Fruit fly (Drosophila melanogaster): Measurements from ENCODE around the gene CG32726.
A peak's percentile ranks its signal among the peaks of the same experiment; 100 is the strongest.

CG32726 gene

DNA sequence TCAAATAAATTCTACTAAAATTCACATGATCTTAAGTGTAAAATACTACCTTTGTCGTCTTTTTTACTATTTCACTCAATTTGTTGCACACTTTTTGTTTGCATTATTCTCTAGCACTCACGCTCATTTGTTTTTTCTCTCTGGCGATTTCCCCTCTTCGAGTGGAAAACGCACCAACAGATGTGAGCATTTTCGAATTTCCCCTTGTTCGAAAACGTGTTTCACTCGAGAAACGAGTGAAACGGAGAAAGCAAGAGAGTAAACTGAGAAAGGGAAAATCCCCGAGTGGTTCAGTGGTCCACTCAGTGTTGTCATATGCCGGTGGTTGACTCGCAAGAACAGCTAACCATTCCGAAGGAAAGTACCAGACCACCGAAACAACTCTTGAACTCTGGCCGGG lies 19.5 kb upstream of the CG32726 start (continued):
- TF ChIP-seq Fer3 (tag; optimal IDR thresholded peaks at IDR 0.05) (no peak), dysf (GFP tag; IDR thresholded peaks at IDR 0.05) (no peak), lola (GFP tag; optimal IDR thresholded peaks at IDR 0.05) (no peak), CG10959 (GFP tag; IDR thresholded peaks at IDR 0.05) (no peak), amos (GFP tag; IDR thresholded peaks at IDR 0.05; ENCODE audit: partially characterized antibody) (peak; percentile 13; the same call in 1 of the 2 replicates), Nf-YB (GFP tag; optimal IDR thresholded peaks at IDR 0.05) (peak; percentile 48)

DNA sequence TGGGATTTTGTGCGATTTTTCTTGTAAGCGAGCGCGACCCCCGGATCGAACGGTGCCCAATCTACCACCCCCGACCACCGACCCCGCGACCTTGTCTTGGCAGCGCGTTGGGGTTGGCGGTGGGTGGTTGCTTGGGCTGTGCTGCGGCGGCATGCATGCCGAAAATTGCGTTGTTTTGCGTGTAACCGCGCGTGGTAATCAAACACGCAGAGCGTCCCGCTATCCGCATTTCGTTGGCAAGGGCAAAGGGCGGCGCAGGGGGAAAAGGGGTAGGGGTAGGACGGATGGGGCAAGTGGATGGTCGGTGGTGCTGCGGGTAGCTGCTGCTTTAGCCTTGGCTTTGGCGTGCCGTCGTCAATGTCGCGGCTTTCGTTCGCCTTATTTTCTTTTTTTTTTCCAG lies 6.8 kb upstream of the CG32726 start:
- TF ChIP-seq zfh2 (GFP tag; optimal IDR thresholded peaks at IDR 0.05) (no peak), Tbp (GFP tag; optimal IDR thresholded peaks at IDR 0.05) (no peak), sens-2 (GFP tag; IDR thresholded peaks at IDR 0.05) (no peak), scrt (GFP tag; optimal IDR thresholded peaks at IDR 0.05) (no peak), mirr (GFP tag; optimal IDR thresholded peaks at IDR 0.05) (peak; percentile 27), pnt (GFP tag; optimal IDR thresholded peaks at IDR 0.05) (no peak), run (tag; optimal IDR thresholded peaks at IDR 0.05) (no peak), disco-r (GFP tag; optimal IDR thresholded peaks at IDR 0.05) (no peak), nmo (GFP tag; optimal IDR thresholded peaks at IDR 0.05) (no peak), Hand (GFP tag; optimal IDR thresholded peaks at IDR 0.05) (no peak), nerfin-1 (tag; optimal IDR thresholded peaks at IDR 0.05) (peak; percentile 81), Hey (tag; optimal IDR thresholded peaks at IDR 0.05) (peak; percentile 6), E2f1 (GFP tag; IDR thresholded peaks at IDR 0.05) (no peak), CG11398 (GFP tag; optimal IDR thresholded peaks at IDR 0.05) (no peak), Doc3 (GFP tag; IDR thresholded peaks at IDR 0.05; ENCODE audit: partially characterized antibody) (no peak), crol (GFP tag; IDR thresholded peaks at IDR 0.05) (peak; percentile 85), cwo (GFP tag; optimal IDR thresholded peaks at IDR 0.05) (no peak), Stat92E (GFP tag; optimal IDR thresholded peaks at IDR 0.05) (no peak), PHDP (tag; optimal IDR thresholded peaks at IDR 0.05) (no peak), knrl (GFP tag; IDR thresholded peaks at IDR 0.05; ENCODE audit: partially characterized antibody) (no peak)

DNA sequence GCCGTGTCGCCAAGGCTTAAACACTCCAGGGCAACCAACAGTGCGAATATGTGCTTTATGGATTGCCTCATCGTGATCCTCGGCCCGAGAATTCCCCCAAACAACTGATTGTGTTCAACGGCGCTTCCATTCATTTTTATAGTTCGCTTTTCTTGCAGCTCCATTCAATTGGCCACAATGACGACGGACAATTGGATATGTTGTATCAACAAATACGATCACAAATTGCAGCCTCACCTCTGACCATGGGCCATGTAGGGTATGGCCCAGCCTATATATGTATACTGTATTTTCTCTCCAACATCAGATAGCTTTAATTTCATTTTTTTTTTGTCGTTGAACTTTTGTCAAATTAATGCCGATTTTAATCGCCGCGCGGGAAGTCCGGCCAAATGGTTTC lies 801 bp downstream of the CG32726 start, which contains the start of gene CG15036:
CG15036 (minus strand) TSS at position 101 of the 400 bp plus-strand sequence.
- TF ChIP-seq ftz-f1 (GFP tag; optimal IDR thresholded peaks at IDR 0.05) = no peak
- TF ChIP-seq CG1647 (GFP tag; optimal IDR thresholded peaks at IDR 0.05) = no peak
- TF ChIP-seq eyg (GFP tag; optimal IDR thresholded peaks at IDR 0.05) = no peak
- no peak for TF ChIP-seq ind (GFP tag; optimal IDR thresholded peaks at IDR 0.05)
- TF ChIP-seq CG3838 (GFP tag; optimal IDR thresholded peaks at IDR 0.05) = no peak
- no peak for TF ChIP-seq CG4424 (GFP tag; optimal IDR thresholded peaks at IDR 0.05)
- TF ChIP-seq onecut (GFP tag; IDR thresholded peaks at IDR 0.05) = no peak
- TF ChIP-seq PHDP (tag; optimal IDR thresholded peaks at IDR 0.05) = no peak
- no peak for TF ChIP-seq CG9727 (GFP tag; optimal IDR thresholded peaks at IDR 0.05)
- no peak for TF ChIP-seq CG1529 (GFP tag; optimal IDR thresholded peaks at IDR 0.05)
- no peak for TF ChIP-seq scrt (GFP tag; optimal IDR thresholded peaks at IDR 0.05)
- no peak for TF ChIP-seq sima (GFP tag; optimal IDR thresholded peaks at IDR 0.05)
- TF ChIP-seq stwl (tag; optimal IDR thresholded peaks at IDR 0.05) = no peak
- TF ChIP-seq CG6791 (GFP tag; IDR thresholded peaks at IDR 0.05; ENCODE audit: partially characterized antibody) = no peak
- no peak for TF ChIP-seq mirr (GFP tag; optimal IDR thresholded peaks at IDR 0.05)
- TF ChIP-seq chif (GFP tag; optimal IDR thresholded peaks at IDR 0.05) = no peak
- TF ChIP-seq vvl (GFP tag; IDR thresholded peaks at IDR 0.05) = no peak
- TF ChIP-seq trh (GFP tag; optimal IDR thresholded peaks at IDR 0.05) = no peak

Measured in whole organism, embryonic.